Fruit fly (Drosophila melanogaster): ENCODE measurements around the gene betaNACtes4.
"Not testable (repeated sequence)": the region's sequence is repeated elsewhere in the genome, so short reads cannot be mapped to it uniquely, and the experiment has no call there.

DNA sequence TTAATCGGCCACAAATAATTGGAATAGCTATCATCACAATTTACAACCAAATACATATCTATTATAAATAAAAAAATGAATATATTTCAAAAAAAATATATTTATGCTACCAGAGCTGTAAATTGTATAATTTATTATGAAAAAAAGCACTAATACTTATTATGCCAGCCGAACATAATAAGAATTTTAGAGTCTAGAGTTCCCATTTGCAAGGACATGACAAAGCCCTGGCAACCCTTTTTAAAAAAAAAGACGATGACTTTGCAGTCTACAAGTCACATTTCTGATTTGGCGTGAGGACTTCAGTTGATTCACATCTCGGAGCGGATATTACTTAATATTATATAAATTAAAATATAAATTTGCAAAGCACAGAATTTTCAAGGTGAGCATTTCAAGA lies at the start of gene betaNACtes4:
- TF ChIP-seq Sin3A, psq, h (optimal IDR thresholded peaks at IDR 0.05): not testable (repeated sequence)

Data from Kc167 (cell line).